Fruit fly (Drosophila melanogaster) whole organism, wandering third instar larva: Measurements from ENCODE around the gene Scm.

ENCODE experiments used
- Abd-B ChIP-seq: fragments of >200 bp; optimal IDR thresholded peaks from 2 replicates; lab custom pipeline; 2017; ENCODE audit warnings: missing biosample characterization, missing genetic modification characterization
- CG32264 ChIP-seq: fragments of 200-800 bp; sonication (Bioruptor generic); optimal IDR thresholded peaks from 2 replicates; lab custom pipeline; 2016; ENCODE audit warnings: missing biosample characterization, missing genetic modification characterization
- CG9705 ChIP-seq: fragments of 200-800 bp; sonication (Bioruptor generic); optimal IDR thresholded peaks from 2 replicates; lab custom pipeline; 2018; ENCODE audit warnings: missing biosample characterization, mild to moderate bottlenecking, missing genetic modification characterization
- CrebA ChIP-seq: fragments of 200-800 bp; sonication (Bioruptor generic); optimal IDR thresholded peaks from 2 replicates; lab custom pipeline; 2016; ENCODE audit warnings: missing biosample characterization, mild to moderate bottlenecking, missing genetic modification characterization, borderline replicate concordance
- Dfd ChIP-seq: fragments of >200 bp; optimal IDR thresholded peaks from 2 replicates; lab custom pipeline; 2017; ENCODE audit warnings: missing biosample characterization, missing genetic modification characterization
- Dif ChIP-seq: fragments of 200-275, 200-300 bp; sonication (Bioruptor generic); optimal IDR thresholded peaks from 2 replicates; lab custom pipeline; 2018; ENCODE audit warnings: missing biosample characterization, missing genetic modification characterization; ENCODE audit not compliant: partially characterized antibody
- GATAd ChIP-seq: sonication (Bioruptor generic); optimal IDR thresholded peaks from 2 replicates; lab custom pipeline; 2016; ENCODE audit warnings: missing biosample characterization, missing genetic modification characterization
- HLH106 ChIP-seq: fragments of 200-800 bp; optimal IDR thresholded peaks from 3 replicates; lab custom pipeline; 2019; ENCODE audit warnings: missing biosample characterization, mild to moderate bottlenecking, missing genetic modification characterization, moderate library complexity
- Hnf4 ChIP-seq: fragments of 200-800 bp; sonication (Bioruptor generic); optimal IDR thresholded peaks from 2 replicates; lab custom pipeline; 2016; ENCODE audit warnings: missing biosample characterization, mild to moderate bottlenecking, missing genetic modification characterization
- Hr78 ChIP-seq: fragments of >200 bp; optimal IDR thresholded peaks from 2 replicates; lab custom pipeline; 2017; ENCODE audit warnings: missing biosample characterization, missing genetic modification characterization
- Hr83 ChIP-seq: fragments of 200-300 bp; sonication (Bioruptor generic); optimal IDR thresholded peaks from 2 replicates; lab custom pipeline; 2016; ENCODE audit warnings: missing biosample characterization, mild to moderate bottlenecking, missing genetic modification characterization, moderate library complexity; ENCODE audit not compliant: poor library complexity, severe bottlenecking
- Jra ChIP-seq: sonication (Bioruptor generic); optimal IDR thresholded peaks from 2 replicates; lab custom pipeline; 2016; ENCODE audit warnings: missing biosample characterization, missing genetic modification characterization
- Mio ChIP-seq: sonication (Bioruptor generic); optimal IDR thresholded peaks from 2 replicates; lab custom pipeline; 2016; ENCODE audit warnings: missing biosample characterization, missing genetic modification characterization
- Myc ChIP-seq: fragments of >200 bp; optimal IDR thresholded peaks from 2 replicates; lab custom pipeline; 2017
- N ChIP-seq: fragments of >200 bp; optimal IDR thresholded peaks from 2 replicates; lab custom pipeline; 2018; ENCODE audit warnings: missing biosample characterization, missing external identifiers, missing genetic modification characterization
- OdsH ChIP-seq: fragments of 200-800 bp; sonication (Bioruptor generic); optimal IDR thresholded peaks from 2 replicates; lab custom pipeline; 2016; ENCODE audit warnings: missing biosample characterization, mild to moderate bottlenecking, missing genetic modification characterization
- Rel ChIP-seq, 2 experiments: fragments of 200-800 bp; sonication (Bioruptor generic) in 1 of 2; optimal IDR thresholded peaks; 2 replicates in 1 of 2; 3 replicates in 1 of 2; lab custom pipeline; 2016 to 2019; ENCODE audit warnings: mild to moderate bottlenecking in 2 of 2, missing biosample characterization in 2 of 2, missing genetic modification characterization in 2 of 2, moderate library complexity in 1 of 2
- Sp1 ChIP-seq: fragments of 200-800 bp; sonication (Bioruptor generic); optimal IDR thresholded peaks from 3 replicates; lab custom pipeline; 2019; ENCODE audit warnings: missing biosample characterization, mild to moderate bottlenecking, missing genetic modification characterization, moderate library complexity
- Vsx2 ChIP-seq: fragments of 200-300, 225-300 bp; sonication (Bioruptor generic); optimal IDR thresholded peaks from 2 replicates; lab custom pipeline; 2018; ENCODE audit warnings: missing biosample characterization, missing genetic modification characterization; ENCODE audit not compliant: partially characterized antibody
- br ChIP-seq: fragments of 200-800 bp; sonication (Bioruptor generic); optimal IDR thresholded peaks from 2 replicates; lab custom pipeline; 2016; ENCODE audit warnings: missing biosample characterization, missing genetic modification characterization
- brk ChIP-seq: fragments of 200-800 bp; sonication (Bioruptor generic); optimal IDR thresholded peaks from 2 replicates; lab custom pipeline; 2016; ENCODE audit warnings: missing biosample characterization, mild to moderate bottlenecking, missing genetic modification characterization
- dl ChIP-seq, 2 experiments: fragments of 175-275, 200-275 bp in 1 of 2; fragments of 200-275 bp in 1 of 2; sonication (Bioruptor generic); optimal IDR thresholded peaks; lab custom pipeline; 2018; ENCODE audit warnings: mild to moderate bottlenecking in 2 of 2, missing biosample characterization in 2 of 2, missing genetic modification characterization in 2 of 2, moderate library complexity in 2 of 2; ENCODE audit not compliant: partially characterized antibody in 2 of 2, insufficient read depth in 1 of 2
- dmrt93B ChIP-seq: fragments of 200-800 bp; sonication (Bioruptor generic); optimal IDR thresholded peaks from 2 replicates; lab custom pipeline; 2018; ENCODE audit warnings: missing biosample characterization, mild to moderate bottlenecking, missing genetic modification characterization
- dsf ChIP-seq: sonication (Bioruptor generic); optimal IDR thresholded peaks from 2 replicates; lab custom pipeline; 2016; ENCODE audit warnings: missing biosample characterization, missing genetic modification characterization, borderline replicate concordance
- ey ChIP-seq: fragments of 200-800 bp; sonication (Bioruptor generic); optimal IDR thresholded peaks from 2 replicates; lab custom pipeline; 2016; ENCODE audit warnings: missing biosample characterization, missing genetic modification characterization
- foxo ChIP-seq, 2 experiments: fragments of 200-800 bp; sonication (Bioruptor generic); optimal IDR thresholded peaks; 2 replicates in 1 of 2; 3 replicates in 1 of 2; lab custom pipeline; 2016 to 2017; ENCODE audit warnings: missing biosample characterization in 2 of 2, missing genetic modification characterization in 2 of 2
- fru ChIP-seq: fragments of 200-800 bp; sonication (Bioruptor generic); optimal IDR thresholded peaks from 3 replicates; lab custom pipeline; 2016; ENCODE audit warnings: missing biosample characterization, mild to moderate bottlenecking, missing genetic modification characterization
- h ChIP-seq: fragments of 200-800 bp; sonication (Bioruptor generic); optimal IDR thresholded peaks from 3 replicates; lab custom pipeline; 2016; ENCODE audit warnings: missing biosample characterization, mild to moderate bottlenecking, missing genetic modification characterization
- jim ChIP-seq: fragments of 175-275, 200-325 bp; sonication (Bioruptor generic); optimal IDR thresholded peaks from 2 replicates; lab custom pipeline; 2016; ENCODE audit warnings: missing biosample characterization, mild to moderate bottlenecking, missing genetic modification characterization
- lola ChIP-seq: fragments of >200 bp; optimal IDR thresholded peaks from 2 replicates; lab custom pipeline; 2017; ENCODE audit warnings: missing biosample characterization, missing genetic modification characterization
- pan ChIP-seq: fragments of >200 bp; optimal IDR thresholded peaks from 2 replicates; lab custom pipeline; 2017
- psq ChIP-seq: fragments of 200-800 bp; sonication (Bioruptor generic); optimal IDR thresholded peaks from 3 replicates; lab custom pipeline; 2017; ENCODE audit warnings: missing biosample characterization, mild to moderate bottlenecking, missing genetic modification characterization, moderate library complexity
- rgr ChIP-seq: fragments of 200-800 bp; sonication (Bioruptor generic); optimal IDR thresholded peaks from 3 replicates; lab custom pipeline; 2016; ENCODE audit warnings: missing biosample characterization, mild to moderate bottlenecking, missing genetic modification characterization
- sage ChIP-seq: fragments of 200-800 bp; sonication (Bioruptor generic); optimal IDR thresholded peaks from 2 replicates; lab custom pipeline; 2016; ENCODE audit warnings: missing biosample characterization, mild to moderate bottlenecking, missing genetic modification characterization
- sv ChIP-seq: fragments of 200-800 bp; sonication (Bioruptor generic); optimal IDR thresholded peaks from 3 replicates; lab custom pipeline; 2016; ENCODE audit warnings: missing biosample characterization, missing genetic modification characterization
- tai ChIP-seq: sonication (Bioruptor generic); optimal IDR thresholded peaks from 2 replicates; lab custom pipeline; 2016; ENCODE audit warnings: missing biosample characterization, missing genetic modification characterization
- usp ChIP-seq: fragments of >200 bp; optimal IDR thresholded peaks from 2 replicates; lab custom pipeline; 2017; ENCODE audit warnings: missing biosample characterization, missing genetic modification characterization
- woc ChIP-seq: sonication (Bioruptor generic); optimal IDR thresholded peaks from 2 replicates; lab custom pipeline; 2016; ENCODE audit warnings: missing biosample characterization, mild to moderate bottlenecking, missing genetic modification characterization

Scm gene

DNA sequence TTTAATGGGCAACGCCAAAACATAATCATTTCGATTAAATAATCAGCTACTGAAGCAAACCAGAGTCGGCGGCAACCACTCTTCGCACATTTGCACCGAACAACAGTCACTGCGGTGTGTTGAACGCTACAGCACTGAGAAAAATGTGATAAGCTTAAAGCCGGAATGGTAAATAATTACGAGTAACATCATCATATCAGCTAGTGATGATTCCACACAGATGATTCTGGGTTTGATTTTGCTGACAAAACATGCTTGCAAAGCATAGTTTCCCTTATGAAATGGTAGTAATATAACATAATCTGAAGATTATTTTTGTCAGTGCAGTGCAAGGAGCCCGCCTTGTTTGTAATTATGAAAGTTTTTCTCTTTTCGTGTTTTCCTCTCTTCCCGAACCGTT, 39.3 kb downstream of the Scm start:
- no peak for TF ChIP-seq CG32264 (GFP tag; lab: Kevin White, UChicago)
- peak; percentile 65 for TF ChIP-seq h (GFP tag; lab: Kevin White, UChicago)
- TF ChIP-seq Mio (GFP tag; lab: Kevin White, UChicago) = no peak
- TF ChIP-seq pan (lab: Kevin White, UChicago) = no peak
- TF ChIP-seq Dfd (GFP tag; lab: Kevin White, UChicago) = no peak
- no peak for TF ChIP-seq sv (GFP tag; lab: Kevin White, UChicago)
- no peak for TF ChIP-seq usp (GFP tag; lab: Kevin White, UChicago)
- no peak for TF ChIP-seq Rel (GFP tag; optimal IDR thresholded peaks at IDR 0.05; lab: Kevin White, UChicago)
- no peak for TF ChIP-seq Rel (tag; optimal IDR thresholded peaks at IDR 0.05; lab: Kevin White, UChicago)
- no peak for TF ChIP-seq Hr78 (GFP tag; lab: Kevin White, UChicago)
- peak; percentile 55 for TF ChIP-seq HLH106 (tag; lab: Kevin White, UChicago)
- TF ChIP-seq Abd-B (GFP tag; lab: Kevin White, UChicago) = no peak
- peak; percentile 59 for TF ChIP-seq br (GFP tag; lab: Kevin White, UChicago)
- TF ChIP-seq foxo (GFP tag; optimal IDR thresholded peaks at IDR 0.05; lab: Kevin White, UChicago) = peak in 1 of 2 experiments; percentile 70
- TF ChIP-seq Dif (GFP tag; lab: Kevin White, UChicago) = no peak
- TF ChIP-seq Vsx2 (GFP tag; lab: Kevin White, UChicago) = no peak
- TF ChIP-seq sage (GFP tag; lab: Kevin White, UChicago) = no peak
- no peak for TF ChIP-seq woc (GFP tag; lab: Kevin White, UChicago)
- TF ChIP-seq brk (GFP tag; lab: Kevin White, UChicago) = no peak
- TF ChIP-seq N (GFP tag; lab: Kevin White, UChicago) = no peak
- TF ChIP-seq Sp1 (GFP tag; lab: Kevin White, UChicago) = peak; percentile 41
- no peak for TF ChIP-seq jim
- no peak for TF ChIP-seq CrebA (GFP tag; lab: Kevin White, UChicago)
- TF ChIP-seq tai = no peak
- TF ChIP-seq Myc (lab: Kevin White, UChicago) = no peak
- TF ChIP-seq Hnf4 = peak; percentile 24
- no peak for TF ChIP-seq GATAd
- TF ChIP-seq Hr83 (GFP tag; lab: Kevin White, UChicago) = no peak
- TF ChIP-seq OdsH (GFP tag; lab: Kevin White, UChicago) = peak; percentile 29
- no peak for TF ChIP-seq dl (GFP tag; optimal IDR thresholded peaks at IDR 0.05; lab: Kevin White, UChicago; ENCODE audit: insufficient read depth in 1 of 2, partially characterized antibody in 2 of 2)
- peak; percentile 42 for TF ChIP-seq psq (GFP tag; lab: Kevin White, UChicago)
- peak; percentile 53 for TF ChIP-seq ey (GFP tag; lab: Kevin White, UChicago)
- no peak for TF ChIP-seq CG9705 (GFP tag; lab: Kevin White, UChicago)
- no peak for TF ChIP-seq Jra
- peak; percentile 50 for TF ChIP-seq rgr (GFP tag; lab: Kevin White, UChicago)
- TF ChIP-seq dsf (GFP tag; lab: Kevin White, UChicago) = no peak
- TF ChIP-seq lola (GFP tag; lab: Kevin White, UChicago) = no peak
- peak; percentile 52 for TF ChIP-seq fru (GFP tag; lab: Kevin White, UChicago)
- peak; percentile 21 for TF ChIP-seq dmrt93B (GFP tag; lab: Kevin White, UChicago)

DNA sequence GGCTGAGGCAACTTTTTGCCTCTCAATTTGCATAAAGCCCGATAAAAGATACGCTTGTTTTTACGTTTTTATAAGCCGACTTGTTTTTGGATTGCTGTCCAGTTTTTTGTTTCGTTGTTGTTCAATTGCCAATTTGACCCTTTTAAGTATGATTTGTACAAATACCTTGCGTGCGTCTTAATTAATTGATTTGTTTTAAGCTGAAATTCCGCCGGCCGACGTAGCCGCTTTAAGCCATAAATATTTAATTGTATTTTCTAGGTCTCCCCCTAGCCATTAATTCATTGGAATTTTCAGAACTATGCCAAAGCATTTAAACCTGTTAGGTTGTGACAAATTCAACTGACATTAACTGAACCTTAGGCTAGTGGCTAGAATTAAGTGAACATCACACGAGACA, 40.8 kb downstream of the Scm start:
- no peak for TF ChIP-seq Myc (lab: Kevin White, UChicago)
- TF ChIP-seq brk (GFP tag; lab: Kevin White, UChicago) = no peak
- TF ChIP-seq Vsx2 (GFP tag; lab: Kevin White, UChicago) = no peak
- TF ChIP-seq sv (GFP tag; lab: Kevin White, UChicago) = no peak
- TF ChIP-seq ey (GFP tag; lab: Kevin White, UChicago) = no peak
- TF ChIP-seq woc (GFP tag; lab: Kevin White, UChicago) = no peak
- no peak for TF ChIP-seq foxo (GFP tag; optimal IDR thresholded peaks at IDR 0.05; lab: Kevin White, UChicago)
- no peak for TF ChIP-seq dl (GFP tag; optimal IDR thresholded peaks at IDR 0.05; lab: Kevin White, UChicago; ENCODE audit: insufficient read depth in 1 of 2, partially characterized antibody in 2 of 2)
- no peak for TF ChIP-seq fru (GFP tag; lab: Kevin White, UChicago)
- no peak for TF ChIP-seq CrebA (GFP tag; lab: Kevin White, UChicago)
- TF ChIP-seq dsf (GFP tag; lab: Kevin White, UChicago) = no peak
- TF ChIP-seq dmrt93B (GFP tag; lab: Kevin White, UChicago) = no peak
- TF ChIP-seq HLH106 (tag; lab: Kevin White, UChicago) = no peak
- TF ChIP-seq Hr78 (GFP tag; lab: Kevin White, UChicago) = no peak
- TF ChIP-seq br (GFP tag; lab: Kevin White, UChicago) = no peak
